Fruit fly (Drosophila melanogaster) whole organism, embryonic: ENCODE measurements around the gene CG45079.

ENCODE experiments used
- Bteb2 ChIP-seq: fragments of 200-800 bp; sonication (Bioruptor generic); optimal IDR thresholded peaks from 2 replicates; lab custom pipeline; 2016; ENCODE audit warnings: missing biosample characterization, missing genetic modification characterization
- CG10274 ChIP-seq: fragments of 200-800 bp; sonication (Bioruptor generic); optimal IDR thresholded peaks from 3 replicates; lab custom pipeline; 2017; ENCODE audit warnings: missing biosample characterization, mild to moderate bottlenecking, missing genetic modification characterization
- CG10565 ChIP-seq: fragments of 200-800 bp; sonication (Bioruptor generic); optimal IDR thresholded peaks from 3 replicates; lab custom pipeline; 2016; ENCODE audit warnings: missing biosample characterization, mild to moderate bottlenecking, missing genetic modification characterization
- CG11504 ChIP-seq: fragments of 200-800 bp; sonication (Bioruptor generic); optimal IDR thresholded peaks from 3 replicates; lab custom pipeline; 2019; ENCODE audit warnings: missing biosample characterization, mild to moderate bottlenecking, missing genetic modification characterization, moderate library complexity
- CG11696 ChIP-seq: fragments of 200-800 bp; sonication (Bioruptor generic); IDR thresholded peaks from 2 replicates; pipeline ENCODE4 v1.3.6; 2022; ENCODE audit warnings: missing biosample characterization, missing genetic modification characterization
- CG12769 ChIP-seq: fragments of 200-800 bp; sonication (Bioruptor generic); optimal IDR thresholded peaks from 2 replicates; lab custom pipeline; 2019; ENCODE audit warnings: missing biosample characterization, mild to moderate bottlenecking, missing genetic modification characterization, moderate library complexity
- CG14710 ChIP-seq: fragments of 200-800 bp; sonication (Bioruptor generic); optimal IDR thresholded peaks from 3 replicates; lab custom pipeline; 2019; ENCODE audit warnings: missing biosample characterization, mild to moderate bottlenecking, missing genetic modification characterization, moderate library complexity
- CG14860 ChIP-seq: fragments of 200-800 bp; sonication (Bioruptor generic); IDR thresholded peaks from 3 replicates; pipeline ENCODE4 v1.3.6; 2022; ENCODE audit warnings: missing biosample characterization, missing genetic modification characterization; ENCODE audit not compliant: partially characterized antibody
- CG15601 ChIP-seq: fragments of 200-800 bp; sonication (Bioruptor generic); optimal IDR thresholded peaks from 3 replicates; lab custom pipeline; 2019; ENCODE audit warnings: missing biosample characterization, mild to moderate bottlenecking, missing genetic modification characterization, moderate library complexity
- CG17912 ChIP-seq: fragments of 200-800 bp; sonication (Bioruptor generic); optimal IDR thresholded peaks from 2 replicates; lab custom pipeline; 2018; ENCODE audit warnings: missing biosample characterization, mild to moderate bottlenecking, missing genetic modification characterization
- CG18262 ChIP-seq: fragments of 200-800 bp; optimal IDR thresholded peaks from 3 replicates; lab custom pipeline; 2019; ENCODE audit warnings: missing biosample characterization, mild to moderate bottlenecking, missing genetic modification characterization, moderate library complexity
- CG2120 ChIP-seq: fragments of 200-800 bp; sonication (Bioruptor generic); optimal IDR thresholded peaks from 3 replicates; lab custom pipeline; 2016; ENCODE audit warnings: missing biosample characterization, missing genetic modification characterization
- CG2199 ChIP-seq: fragments of 200-800 bp; sonication (Bioruptor generic); IDR thresholded peaks from 3 replicates; pipeline ENCODE4 v1.3.6; 2022; ENCODE audit warnings: missing biosample characterization, missing genetic modification characterization
- CG30403 ChIP-seq: fragments of 200-800 bp; sonication (Bioruptor generic); optimal IDR thresholded peaks from 3 replicates; lab custom pipeline; 2016; ENCODE audit warnings: missing biosample characterization, missing genetic modification characterization
- CG31441 ChIP-seq: fragments of 200-800 bp; sonication (Bioruptor generic); IDR thresholded peaks from 2 replicates; pipeline ENCODE4 v1.3.6; 2022; ENCODE audit warnings: missing biosample characterization, missing genetic modification characterization
- CG4424 ChIP-seq: fragments of 200-800 bp; sonication (Bioruptor generic); optimal IDR thresholded peaks from 3 replicates; lab custom pipeline; 2016; ENCODE audit warnings: missing biosample characterization, missing genetic modification characterization
- CG6175 ChIP-seq: fragments of 200-800 bp; sonication (Bioruptor generic); IDR thresholded peaks from 3 replicates; pipeline ENCODE4 v1.3.6; 2022; ENCODE audit warnings: missing biosample characterization, missing genetic modification characterization
- CG6272 ChIP-seq: fragments of 200-800 bp; sonication (Bioruptor generic); IDR thresholded peaks from 2 replicates; pipeline ENCODE4 v1.3.6; 2022; ENCODE audit warnings: missing biosample characterization, missing genetic modification characterization
- CG6689 ChIP-seq: fragments of 200-800 bp; sonication (Bioruptor generic); IDR thresholded peaks from 2 replicates; pipeline ENCODE4 v1.3.6; 2022; ENCODE audit warnings: missing biosample characterization, missing genetic modification characterization
- CG6791 ChIP-seq: fragments of 200-800 bp; sonication (Bioruptor generic); IDR thresholded peaks from 3 replicates; pipeline ENCODE4 v1.3.6; 2022; ENCODE audit warnings: missing biosample characterization, missing genetic modification characterization; ENCODE audit not compliant: partially characterized antibody
- CG7372 ChIP-seq: fragments of 200-800 bp; sonication (Bioruptor generic); IDR thresholded peaks from 2 replicates; pipeline ENCODE4 v1.3.6; 2022; ENCODE audit warnings: missing biosample characterization, missing genetic modification characterization
- CG7556 ChIP-seq: fragments of 200-800 bp; sonication (Bioruptor generic); optimal IDR thresholded peaks from 2 replicates; lab custom pipeline; 2017; ENCODE audit warnings: missing biosample characterization, mild to moderate bottlenecking, missing genetic modification characterization
- CG7839 ChIP-seq: fragments of 200-800 bp; sonication (Bioruptor generic); optimal IDR thresholded peaks from 3 replicates; lab custom pipeline; 2018; ENCODE audit warnings: missing biosample characterization, mild to moderate bottlenecking, missing genetic modification characterization, moderate library complexity
- CG8290 ChIP-seq, 3 experiments: fragments of 200-800 bp; sonication (Bioruptor generic); optimal IDR thresholded peaks; 2 replicates each; lab custom pipeline; 2016 to 2019; ENCODE audit warnings: missing biosample characterization in 3 of 3, missing genetic modification characterization in 3 of 3, mild to moderate bottlenecking in 2 of 3, moderate library complexity in 1 of 3
- CG8359 ChIP-seq: fragments of 200-800 bp; sonication (Bioruptor generic); optimal IDR thresholded peaks from 2 replicates; lab custom pipeline; 2017; ENCODE audit warnings: missing biosample characterization, mild to moderate bottlenecking, missing genetic modification characterization, borderline replicate concordance
- CG8924 ChIP-seq: fragments of 200-800 bp; optimal IDR thresholded peaks from 3 replicates; lab custom pipeline; 2019; ENCODE audit warnings: missing biosample characterization, mild to moderate bottlenecking, missing genetic modification characterization, moderate library complexity
- D19A ChIP-seq: fragments of 200-800 bp; optimal IDR thresholded peaks from 3 replicates; lab custom pipeline; 2019; ENCODE audit warnings: missing biosample characterization, mild to moderate bottlenecking, missing genetic modification characterization, moderate library complexity
- Gug ChIP-seq: fragments of 200-800 bp; sonication (Bioruptor generic); IDR thresholded peaks from 4 replicates; pipeline ENCODE4 v1.3.6; 2022; ENCODE audit warnings: missing biosample characterization, missing genetic modification characterization
- Pdp1 ChIP-seq, 2 experiments: fragments of 200-800 bp; sonication (Bioruptor generic); optimal IDR thresholded peaks; 3 replicates each; lab custom pipeline; 2016; ENCODE audit warnings: missing biosample characterization in 2 of 2, missing genetic modification characterization in 2 of 2, mild to moderate bottlenecking in 1 of 2, moderate library complexity in 1 of 2
- Ssrp ChIP-seq: fragments of 200-800 bp; sonication (Bioruptor generic); optimal IDR thresholded peaks from 2 replicates; lab custom pipeline; 2018; ENCODE audit warnings: missing biosample characterization, mild to moderate bottlenecking, missing genetic modification characterization, moderate library complexity
- az2 ChIP-seq: fragments of 200-800 bp; sonication (Bioruptor generic); optimal IDR thresholded peaks from 3 replicates; lab custom pipeline; 2016; ENCODE audit warnings: missing biosample characterization, missing genetic modification characterization
- bcd ChIP-seq: fragments of 200-800 bp; sonication (Bioruptor generic); optimal IDR thresholded peaks from 2 replicates; lab custom pipeline; 2017; ENCODE audit warnings: missing biosample characterization, mild to moderate bottlenecking, missing genetic modification characterization
- cg ChIP-seq: fragments of 200-800 bp; sonication (Bioruptor generic); optimal IDR thresholded peaks from 3 replicates; lab custom pipeline; 2019; ENCODE audit warnings: missing biosample characterization, mild to moderate bottlenecking, missing genetic modification characterization, moderate library complexity
- da ChIP-seq: fragments of 200-800 bp; sonication (Bioruptor generic); optimal IDR thresholded peaks from 2 replicates; lab custom pipeline; 2016; ENCODE audit warnings: missing biosample characterization, missing genetic modification characterization
- eve ChIP-seq, 2 experiments: fragments of >200 bp; optimal IDR thresholded peaks; 2 replicates each; lab custom pipeline; 2017; ENCODE audit warnings: missing biosample characterization in 2 of 2, missing genetic modification characterization in 2 of 2
- gcm ChIP-seq: fragments of 200-800 bp; sonication (Bioruptor generic); optimal IDR thresholded peaks from 2 replicates; lab custom pipeline; 2019; ENCODE audit warnings: missing biosample characterization, mild to moderate bottlenecking, missing genetic modification characterization, moderate library complexity
- gem ChIP-seq: fragments of 200-800 bp; sonication (Bioruptor generic); optimal IDR thresholded peaks from 2 replicates; lab custom pipeline; 2019; ENCODE audit warnings: missing biosample characterization, mild to moderate bottlenecking, missing genetic modification characterization, moderate library complexity
- kni ChIP-seq: fragments of 200-800 bp; sonication (Bioruptor generic); optimal IDR thresholded peaks from 3 replicates; lab custom pipeline; 2017; ENCODE audit warnings: mild to moderate bottlenecking, missing biosample characterization, missing genetic modification reagents, missing genetic modification characterization
- lbe ChIP-seq: fragments of 200-800 bp; sonication (Bioruptor generic); optimal IDR thresholded peaks from 2 replicates; lab custom pipeline; 2016; ENCODE audit warnings: missing biosample characterization, mild to moderate bottlenecking, missing genetic modification characterization
- lmd ChIP-seq: fragments of 200-800 bp; sonication (Bioruptor generic); IDR thresholded peaks from 2 replicates; pipeline ENCODE4 v1.3.6; 2022; ENCODE audit warnings: missing biosample characterization, missing genetic modification characterization
- phol ChIP-seq: fragments of 200-800 bp; sonication (Bioruptor generic); optimal IDR thresholded peaks from 3 replicates; lab custom pipeline; 2018; ENCODE audit warnings: missing biosample characterization, mild to moderate bottlenecking, missing genetic modification characterization, moderate library complexity
- rib ChIP-seq: fragments of 200-800 bp; sonication (Bioruptor generic); IDR thresholded peaks from 2 replicates; pipeline ENCODE4 v1.3.6; 2022; ENCODE audit warnings: missing biosample characterization, missing genetic modification characterization
- row ChIP-seq: fragments of 200-800 bp; sonication (Bioruptor generic); IDR thresholded peaks from 3 replicates; pipeline ENCODE4 v1.3.6; 2022; ENCODE audit warnings: missing biosample characterization, missing genetic modification characterization
- sens ChIP-seq: fragments of 200-800 bp; sonication (Bioruptor generic); peaks from one replicate; lab custom pipeline; 2016; ENCODE audit warnings: missing biosample characterization, missing genetic modification characterization
- sim ChIP-seq: fragments of 200-800 bp; sonication (Bioruptor generic); IDR thresholded peaks from 2 replicates; pipeline ENCODE4 v1.3.6; 2022; ENCODE audit warnings: missing biosample characterization, missing genetic modification characterization
- stwl ChIP-seq: fragments of 200-800 bp; sonication (Bioruptor generic); optimal IDR thresholded peaks from 3 replicates; lab custom pipeline; 2018; ENCODE audit warnings: missing biosample characterization, mild to moderate bottlenecking, missing genetic modification characterization, moderate library complexity

The CG45079 gene

dm6 chr3R:17116231-17116630, 8.0 kb upstream of the CG45079 start:
- TF ChIP-seq CG6175 (GFP tag; lab: Robert Waterston, UW) (no peak), lbe (GFP tag; lab: Kevin White, UChicago) (peak; percentile 3), CG14860 (GFP tag; lab: Robert Waterston, UW) (no peak), Bteb2 (GFP tag; lab: Kevin White, UChicago) (no peak), lmd (0 out of 2 replicates have a peak, but pooled peaks have one; percentile 21)
- TF ChIP-seq, all 482 proteins: peak for 2

dm6 chr3R:17117607-17118327, 6.5 kb upstream of the CG45079 start:
- TF ChIP-seq CG4424 (GFP tag; lab: Kevin White, UChicago) (peak; percentile 24), CG6272 (GFP tag; lab: Robert Waterston, UW) (no peak), CG8924 (peak; percentile 12), phol (tag; lab: Kevin White, UChicago) (peak; percentile 44), gem (peak; percentile 62), stwl (tag; lab: Kevin White, UChicago) (no peak), CG8359 (GFP tag; lab: Kevin White, UChicago) (peak; percentile 11), row (GFP tag; lab: Robert Waterston, UW) (peak; percentile 53; the same call in 2 of the 3 replicates), sens (GFP tag; lab: Kevin White, UChicago) (peak; percentile 67), lmd (no peak), CG2199 (GFP tag; lab: Robert Waterston, UW) (peak; percentile 67; the same call in 2 of the 3 replicates), CG14710 (peak; percentile 22), CG17912 (GFP tag; lab: Kevin White, UChicago) (no peak), CG8290 (GFP tag; optimal IDR thresholded peaks at IDR 0.05; lab: Kevin White, UChicago) (no peak), CG8290 (tag; optimal IDR thresholded peaks at IDR 0.05; lab: Kevin White, UChicago) (no peak), CG18262 (peak; percentile 75), rib (peak; percentile 20; the same call in 1 of the 2 replicates), Gug (GFP tag; lab: Robert Waterston, UW) (no peak), sim (GFP tag; lab: Robert Waterston, UW) (no peak), bcd (GFP tag; lab: Kevin White, UChicago) (no peak), CG7556 (peak; percentile 31), CG2120 (peak; percentile 4), D19A (peak; percentile 95), CG30403 (GFP tag; lab: Kevin White, UChicago) (peak; percentile 37), CG11696 (GFP tag; lab: Robert Waterston, UW) (no peak), eve (GFP tag; optimal IDR thresholded peaks at IDR 0.05; lab: Kevin White, UChicago) (peak in 1 of 2 experiments; percentile 55), CG12769 (tag; lab: Kevin White, UChicago) (peak; percentile 7), CG15601 (tag; lab: Kevin White, UChicago) (peak; percentile 29), CG7839 (tag; lab: Kevin White, UChicago) (peak; percentile 40), da (GFP tag; lab: Kevin White, UChicago) (no peak), kni (GFP tag; lab: Kevin White, UChicago) (peak; percentile 61), CG6689 (0 out of 2 replicates have a peak, but pooled peaks have one; percentile 8), CG11504 (tag; lab: Kevin White, UChicago) (peak; percentile 19), cg (GFP tag; lab: Kevin White, UChicago) (no peak), Ssrp (tag; lab: Kevin White, UChicago) (peak; percentile 35), CG10565 (GFP tag; lab: Kevin White, UChicago) (no peak), CG7372 (GFP tag; lab: Robert Waterston, UW) (no peak), Pdp1 (GFP tag; optimal IDR thresholded peaks at IDR 0.05; lab: Kevin White, UChicago) (peak in 1 of 2 experiments; percentile 10), gcm (peak; percentile 12), CG31441 (GFP tag; lab: Robert Waterston, UW) (0 out of 2 replicates have a peak, but pooled peaks have one; percentile 25), az2 (peak; percentile 29), CG10274 (peak; percentile 79), CG6791 (GFP tag; lab: Robert Waterston, UW) (0 out of 3 replicates have a peak, but pooled peaks have one; percentile 61)
